Worm (Caenorhabditis elegans) whole organism, L4/young adult: ENCODE results near the gene fbxa-196.

ENCODE experiments used
- W03F9.2 ChIP-seq: fragments of 150-350 bp; optimal IDR thresholded peaks from 2 replicates; lab custom pipeline; 2014; ENCODE audit warnings: missing biosample characterization, missing genetic modification characterization
- dao-5 ChIP-seq: sonication (generic microtip); optimal IDR thresholded peaks from 2 replicates; lab custom pipeline; 2016; ENCODE audit warnings: missing genotype, missing genetic modification characterization, moderate library complexity, missing compliant biosample characterization
- him-1 ChIP-seq: sonication (generic microtip); optimal IDR thresholded peaks from 2 replicates; lab custom pipeline; 2016; ENCODE audit warnings: missing genotype, missing genetic modification reagents, missing genetic modification characterization, missing compliant biosample characterization

Gene fbxa-196

ce11 chrV:6461250-6461649 is 12.8 kb downstream of the fbxa-196 start:
- TF ChIP-seq dao-5 (no peak), W03F9.2 (tag; lab: Kevin White, UChicago) (no peak), him-1 (tag; lab: Kevin White, UChicago) (no peak)

DNA sequence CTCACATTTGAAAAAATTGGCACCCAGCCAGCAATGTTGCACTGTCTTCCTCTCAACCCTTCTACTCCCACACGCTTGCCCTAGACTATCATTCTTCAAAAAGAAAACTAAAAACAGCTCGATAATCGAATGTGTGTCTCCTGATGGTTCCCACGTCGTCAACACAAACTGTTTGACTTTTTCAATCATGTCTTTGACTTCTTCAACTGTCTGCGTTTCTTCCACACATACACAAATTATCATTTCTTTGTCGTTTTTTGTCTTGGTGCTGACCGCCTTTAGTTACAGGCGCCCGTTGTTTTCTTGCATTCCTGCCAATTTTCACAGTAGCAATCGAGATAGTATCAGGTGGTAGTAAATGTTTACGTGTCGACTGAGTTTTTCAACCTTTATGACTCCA is 14.2 kb downstream of the fbxa-196 start:
- TF ChIP-seq W03F9.2 (tag; lab: Kevin White, UChicago) (no peak), him-1 (tag; lab: Kevin White, UChicago) (no peak), dao-5 (no peak)

- TF ChIP-seq W03F9.2 (tag; lab: Kevin White, UChicago) (no peak), dao-5 (no peak), him-1 (tag; lab: Kevin White, UChicago) (no peak)
These were observed 15.8 kb downstream of the fbxa-196 start for ce11 chrV:6464238-6464637.

ce11 chrV:6464765-6465164 is 16.3 kb downstream of the fbxa-196 start, which contains the start of gene unc-83:
Gene unc-83, plus strand, starts transcription at chrV:6465065.
- TF ChIP-seq him-1 (tag; lab: Kevin White, UChicago) (no peak), dao-5 (no peak), W03F9.2 (tag; lab: Kevin White, UChicago) (no peak)

DNA sequence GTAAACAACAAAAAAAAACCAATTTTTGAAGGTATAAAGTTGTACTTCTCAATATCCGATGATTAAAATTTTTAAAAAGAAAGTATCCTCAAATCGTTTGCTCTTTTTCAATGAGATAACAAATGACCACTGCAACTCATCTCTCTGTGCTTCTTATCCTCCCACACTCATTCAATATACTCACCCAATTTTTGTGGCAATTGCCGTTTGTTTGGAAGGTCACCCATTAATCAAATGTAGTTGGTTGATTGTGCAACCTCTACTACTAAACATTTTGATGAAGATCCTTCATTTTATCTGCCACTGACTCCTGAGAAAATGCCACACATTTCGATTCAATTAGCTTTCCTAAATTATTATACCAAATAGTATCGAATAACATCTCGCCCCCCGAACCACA is 19.2 kb downstream of the fbxa-196 start:
- TF ChIP-seq W03F9.2 (tag; lab: Kevin White, UChicago): no peak

ce11 chrV:6471208-6471607 is 22.8 kb downstream of the fbxa-196 start:
- TF ChIP-seq him-1 (tag; lab: Kevin White, UChicago): no peak
- no peak for TF ChIP-seq dao-5
- TF ChIP-seq W03F9.2 (tag; lab: Kevin White, UChicago): no peak

DNA sequence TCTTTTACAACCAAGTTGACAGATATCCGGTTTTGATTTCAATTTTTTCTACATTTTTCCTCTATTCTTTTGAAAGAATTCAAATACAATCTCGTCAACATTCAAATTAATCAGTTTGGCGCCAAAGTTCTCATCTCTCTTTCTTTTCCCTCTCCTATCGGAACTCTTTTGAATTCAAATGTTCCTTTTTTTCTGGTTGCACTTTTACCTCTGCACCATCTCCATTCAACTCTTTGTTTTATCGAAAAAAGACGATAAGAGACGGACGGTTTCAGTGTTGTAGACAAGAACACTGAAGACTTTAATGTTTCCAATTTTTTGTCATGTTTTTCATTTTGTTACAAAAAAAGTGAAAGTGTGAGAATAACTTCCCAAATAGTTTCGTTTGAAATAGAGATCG is 27.6 kb downstream of the fbxa-196 start:
- TF ChIP-seq dao-5: no peak
- TF ChIP-seq him-1 (tag; lab: Kevin White, UChicago): no peak

DNA sequence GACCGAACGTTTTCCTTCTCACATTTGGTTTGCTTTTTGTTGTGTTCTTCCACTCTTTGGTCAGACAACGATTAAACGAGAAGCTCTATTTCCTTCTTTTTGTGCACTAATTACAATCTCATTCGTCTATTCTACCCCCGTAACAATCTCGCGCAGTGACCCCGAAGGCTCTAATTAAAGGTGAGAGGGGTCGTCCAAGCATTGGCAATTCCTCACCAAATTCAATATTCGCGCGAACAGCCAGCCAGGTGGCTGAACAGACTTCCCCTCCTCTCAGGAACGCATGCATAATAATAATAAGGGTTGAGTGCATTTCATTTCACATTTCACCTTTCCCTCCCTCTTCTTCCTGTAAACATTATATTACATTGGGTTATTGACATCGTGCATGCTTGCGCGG is 36.7 kb downstream of the fbxa-196 start:
- TF ChIP-seq W03F9.2 (tag; lab: Kevin White, UChicago) (no peak), him-1 (tag; lab: Kevin White, UChicago) (no peak), dao-5 (no peak)

ce11 chrV:6487878-6488277 is 39.4 kb downstream of the fbxa-196 start:
- TF ChIP-seq him-1 (tag; lab: Kevin White, UChicago): no peak
- TF ChIP-seq dao-5: no peak
- no peak for TF ChIP-seq W03F9.2 (tag; lab: Kevin White, UChicago)

ce11 chrV:6488849-6489248 is 40.4 kb downstream of the fbxa-196 start, which contains the start of gene lec-10:
Gene lec-10, minus strand, starts transcription at chrV:6489120.
- no peak for TF ChIP-seq dao-5
- no peak for TF ChIP-seq W03F9.2 (tag; lab: Kevin White, UChicago)
- no peak for TF ChIP-seq him-1 (tag; lab: Kevin White, UChicago)

DNA sequence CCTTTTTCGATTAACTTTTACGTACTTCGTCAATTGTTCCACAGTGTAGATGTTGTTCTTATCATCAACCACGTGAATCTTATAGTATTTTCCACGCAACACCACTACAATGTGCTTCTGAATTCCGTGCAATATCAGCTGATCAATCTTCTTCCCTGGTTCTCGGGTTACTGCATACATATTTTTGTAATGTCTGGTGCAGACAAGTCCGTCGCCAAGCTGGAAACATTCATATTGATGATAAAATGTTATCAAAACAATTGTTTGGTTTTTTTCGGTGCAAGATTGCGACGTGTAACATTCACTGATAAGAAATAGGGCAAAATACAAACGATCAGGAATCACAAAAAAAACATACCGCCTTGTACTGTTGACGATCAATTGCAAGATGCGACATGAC is 44.0 kb downstream of the fbxa-196 start:
- TF ChIP-seq him-1 (tag; lab: Kevin White, UChicago) (no peak), W03F9.2 (tag; lab: Kevin White, UChicago) (no peak), dao-5 (no peak)

DNA sequence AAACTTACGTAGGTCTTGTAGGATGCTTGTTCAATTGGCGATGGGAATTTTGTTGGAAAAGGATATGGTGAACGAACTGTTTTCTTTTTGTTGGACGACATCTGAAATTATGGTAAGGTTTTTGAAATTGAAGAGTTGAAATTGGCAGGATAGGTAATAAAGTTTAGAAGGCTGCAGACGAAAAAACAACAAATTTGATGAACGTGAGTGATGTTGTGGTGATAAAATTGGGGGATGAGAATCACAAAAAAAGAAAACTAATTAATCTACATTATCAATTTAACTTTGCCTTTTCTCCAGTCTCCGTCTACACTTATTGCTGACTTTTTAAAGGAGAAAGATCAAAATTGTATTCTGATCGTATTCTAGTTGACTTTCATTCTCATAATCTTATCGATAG is 45.4 kb downstream of the fbxa-196 start, which contains the start of gene cpt-6:
Gene cpt-6, minus strand, starts transcription at position 101 of the 400 bp plus-strand sequence.
- TF ChIP-seq dao-5 (no peak), him-1 (tag; lab: Kevin White, UChicago) (no peak), W03F9.2 (tag; lab: Kevin White, UChicago) (no peak)

- TF ChIP-seq him-1 (tag; lab: Kevin White, UChicago) (no peak), dao-5 (no peak), W03F9.2 (tag; lab: Kevin White, UChicago) (no peak)
These were observed 46.9 kb downstream of the fbxa-196 start for ce11 chrV:6495353-6495752.

ce11 chrV:6496611-6497158 is 48.2 kb downstream of the fbxa-196 start, which contains the start of gene dgtr-1:
Gene dgtr-1, plus strand, starts transcription at chrV:6497108.
- TF ChIP-seq him-1 (tag; lab: Kevin White, UChicago) (no peak), W03F9.2 (tag; lab: Kevin White, UChicago) (peak; percentile 23), dao-5 (no peak)

DNA sequence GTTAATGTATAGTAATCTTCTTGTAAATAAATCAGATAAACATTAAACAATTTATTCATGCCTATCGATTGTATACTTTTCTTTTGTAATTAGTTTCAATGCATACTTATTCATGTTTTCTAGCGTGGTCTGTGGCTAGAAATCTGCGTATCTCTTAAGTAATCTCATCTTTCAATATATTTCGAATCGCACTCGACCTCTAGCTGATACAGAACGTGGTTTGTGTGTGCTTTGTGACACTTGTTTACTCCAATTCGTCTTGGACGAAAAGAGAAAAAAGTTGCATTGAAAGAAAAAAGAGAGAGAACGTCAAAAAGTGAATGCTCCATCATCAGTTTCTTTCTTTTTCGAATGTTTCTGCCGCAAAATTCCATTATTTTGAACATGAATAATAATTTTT is 50.0 kb downstream of the fbxa-196 start:
- TF ChIP-seq W03F9.2 (tag; lab: Kevin White, UChicago) (no peak), dao-5 (no peak), him-1 (tag; lab: Kevin White, UChicago) (no peak)
